Worm (Caenorhabditis elegans) whole organism, young adult: ENCODE data around the gene flp-4.

ENCODE experiments used
- B0019.2 ChIP-seq: fragments of 200-800 bp; sonication (Bioruptor generic); conservative IDR thresholded peaks from 2 replicates; pipeline ENCODE4 v1.3.6; 2022; ENCODE audit warnings: missing genetic modification reagents, missing genetic modification characterization, missing compliant biosample characterization
- B0336.3 ChIP-seq: fragments of 200-800 bp; sonication (Bioruptor generic); IDR thresholded peaks from 2 replicates; pipeline ENCODE4 v1.3.6; 2022; ENCODE audit warnings: missing genetic modification characterization, missing compliant biosample characterization
- D2030.7 ChIP-seq: fragments of 200-800 bp; sonication (Bioruptor generic); IDR thresholded peaks from 2 replicates; pipeline ENCODE4 v1.3.6; 2022; ENCODE audit warnings: missing genetic modification reagents, missing genetic modification characterization, missing compliant biosample characterization
- F22D6.2 ChIP-seq: sonication (generic microtip); optimal IDR thresholded peaks from 2 replicates; lab custom pipeline; 2016; ENCODE audit warnings: mild to moderate bottlenecking, missing genetic modification characterization, missing compliant biosample characterization
- F37B4.10 ChIP-seq: fragments of 200-800 bp; sonication (Bioruptor generic); IDR thresholded peaks from 2 replicates; pipeline ENCODE4 v1.3.6; 2022; ENCODE audit warnings: missing genetic modification characterization, missing compliant biosample characterization
- F55B11.4 ChIP-seq: sonication (generic microtip); optimal IDR thresholded peaks from 2 replicates; lab custom pipeline; 2016; ENCODE audit warnings: missing compliant biosample characterization, missing genetic modification characterization, borderline replicate concordance; ENCODE audit not compliant: insufficient read depth
- K11D2.4 ChIP-seq: fragments of 200-800 bp; sonication (Bioruptor generic); IDR thresholded peaks from 2 replicates; pipeline ENCODE4 v1.3.6; 2022; ENCODE audit warnings: missing genetic modification reagents, missing genetic modification characterization, missing compliant biosample characterization
- T07F8.4 ChIP-seq: sonication (generic microtip); optimal IDR thresholded peaks from 2 replicates; lab custom pipeline; 2016; ENCODE audit warnings: mild to moderate bottlenecking, missing genetic modification characterization, moderate library complexity, missing compliant biosample characterization
- Y53F4B.3 ChIP-seq: fragments of 200-800 bp; sonication (Bioruptor generic); IDR thresholded peaks from 2 replicates; pipeline ENCODE4 v1.3.6; 2022; ENCODE audit warnings: missing genetic modification reagents, missing genetic modification characterization, missing compliant biosample characterization
- Y53G8AR.9 ChIP-seq: fragments of 200-800 bp; sonication (Bioruptor generic); conservative IDR thresholded peaks from 2 replicates; pipeline ENCODE4 v1.3.6; 2022; ENCODE audit warnings: missing genetic modification reagents, missing genetic modification characterization, missing compliant biosample characterization
- Y79H2A.3 ChIP-seq: fragments of 200-800 bp; sonication (Bioruptor generic); conservative IDR thresholded peaks from 2 replicates; pipeline ENCODE4 v1.3.6; 2022; ENCODE audit warnings: missing genetic modification reagents, missing genetic modification characterization, missing compliant biosample characterization
- atf-7 ChIP-seq: sonication (generic microtip); optimal IDR thresholded peaks from 2 replicates; lab custom pipeline; 2017; ENCODE audit warnings: mild to moderate bottlenecking, missing genetic modification characterization, missing compliant biosample characterization
- attf-5 ChIP-seq: fragments of 200-800 bp; sonication (Bioruptor generic); optimal IDR thresholded peaks from 2 replicates; lab custom pipeline; 2018; ENCODE audit warnings: mild to moderate bottlenecking, missing genetic modification characterization, missing compliant biosample characterization
- attf-6 ChIP-seq: fragments of 200-800 bp; sonication (Bioruptor generic); IDR thresholded peaks from 2 replicates; pipeline ENCODE4 v1.3.6; 2022; ENCODE audit warnings: missing genetic modification reagents, missing genetic modification characterization, missing compliant biosample characterization
- cebp-1 ChIP-seq, 2 experiments: fragments of 200-800 bp in 1 of 2; sonication (Bioruptor generic) in 1 of 2; sonication (generic microtip) in 1 of 2; IDR thresholded peaks in 1 of 2; optimal IDR thresholded peaks in 1 of 2; 2 replicates each; pipeline versions ENCODE4 v1.3.6 to Lab custom; 2017 to 2022; ENCODE audit warnings: missing compliant biosample characterization in 2 of 2, missing genetic modification characterization in 2 of 2, mild to moderate bottlenecking in 1 of 2, missing genetic modification reagents in 1 of 2, moderate library complexity in 1 of 2
- ceh-79 ChIP-seq: sonication (generic microtip); optimal IDR thresholded peaks from 2 replicates; lab custom pipeline; 2017; ENCODE audit warnings: mild to moderate bottlenecking, missing genetic modification characterization, missing compliant biosample characterization
- chd-7 ChIP-seq: sonication (generic microtip); optimal IDR thresholded peaks from 2 replicates; lab custom pipeline; 2016; ENCODE audit warnings: mild to moderate bottlenecking, missing genetic modification characterization, moderate library complexity, missing compliant biosample characterization
- dox-1 ChIP-seq: fragments of 200-800 bp; sonication (Bioruptor generic); IDR thresholded peaks from 2 replicates; pipeline ENCODE4 v1.3.6; 2022; ENCODE audit warnings: missing genetic modification reagents, missing genetic modification characterization, missing compliant biosample characterization
- dpff-1 ChIP-seq: sonication (generic microtip); optimal IDR thresholded peaks from 2 replicates; lab custom pipeline; 2017; ENCODE audit warnings: mild to moderate bottlenecking, missing genetic modification characterization, missing compliant biosample characterization
- egl-18 ChIP-seq: fragments of 200-800 bp; sonication (Bioruptor generic); IDR thresholded peaks from 2 replicates; pipeline ENCODE4 v1.3.6; 2022; ENCODE audit warnings: missing genetic modification reagents, missing genetic modification characterization, missing compliant biosample characterization
- egl-44 ChIP-seq: fragments of 200-800 bp; sonication (Bioruptor generic); IDR thresholded peaks from 2 replicates; pipeline ENCODE4 v1.3.6; 2022; ENCODE audit warnings: missing genetic modification reagents, missing genetic modification characterization, missing compliant biosample characterization
- egrh-3 ChIP-seq: fragments of 200-800 bp; sonication (Bioruptor generic); IDR thresholded peaks from 2 replicates; pipeline ENCODE4 v1.3.6; 2022; ENCODE audit warnings: missing genetic modification reagents, missing genetic modification characterization, missing compliant biosample characterization
- ekl-4 ChIP-seq: fragments of 200-800 bp; sonication (Bioruptor generic); IDR thresholded peaks from 2 replicates; pipeline ENCODE4 v1.3.6; 2022; ENCODE audit warnings: missing genetic modification reagents, missing genetic modification characterization, missing compliant biosample characterization
- ets-4 ChIP-seq: fragments of 200-800 bp; sonication (Bioruptor generic); optimal IDR thresholded peaks from 2 replicates; lab custom pipeline; 2018; ENCODE audit warnings: mild to moderate bottlenecking, missing genetic modification characterization, missing compliant biosample characterization
- hmg-20 ChIP-seq: fragments of 200-800 bp; sonication (Bioruptor generic); IDR thresholded peaks from 2 replicates; pipeline ENCODE4 v1.3.6; 2022; ENCODE audit warnings: missing genetic modification reagents, missing genetic modification characterization, missing compliant biosample characterization
- lag-1 ChIP-seq: fragments of 200-800 bp; sonication (Bioruptor generic); IDR thresholded peaks from 2 replicates; pipeline ENCODE4 v1.3.6; 2022; ENCODE audit warnings: missing genetic modification reagents, missing genetic modification characterization, missing compliant biosample characterization
- let-607 ChIP-seq, 2 experiments: fragments of 200-800 bp in 1 of 2; sonication (Bioruptor generic) in 1 of 2; sonication (generic microtip) in 1 of 2; optimal IDR thresholded peaks; 2 replicates each; lab custom pipeline; 2016 to 2018; ENCODE audit warnings: mild to moderate bottlenecking in 2 of 2, missing compliant biosample characterization in 2 of 2, missing genetic modification characterization in 2 of 2, moderate library complexity in 2 of 2, missing genotype in 1 of 2
- lsl-1 ChIP-seq: fragments of 200-800 bp; sonication (Bioruptor generic); optimal IDR thresholded peaks from 2 replicates; lab custom pipeline; 2018; ENCODE audit warnings: mild to moderate bottlenecking, missing genetic modification characterization, moderate library complexity, missing compliant biosample characterization
- lsy-27 ChIP-seq: sonication (generic microtip); optimal IDR thresholded peaks from 2 replicates; lab custom pipeline; 2017; ENCODE audit warnings: missing genetic modification characterization, mild to moderate bottlenecking, missing compliant biosample characterization, antibody characterized with exemption, missing genotype, borderline replicate concordance; ENCODE audit not compliant: insufficient read depth
- madf-8 ChIP-seq: fragments of 200-800 bp; sonication (Bioruptor generic); conservative IDR thresholded peaks from 2 replicates; pipeline ENCODE4 v1.3.6; 2022; ENCODE audit warnings: missing genetic modification reagents, missing genetic modification characterization, missing compliant biosample characterization
- mes-4 ChIP-seq: sonication (generic microtip); optimal IDR thresholded peaks from 2 replicates; lab custom pipeline; 2016; ENCODE audit warnings: missing genotype, missing genetic modification characterization, missing compliant biosample characterization
- nfyb-1 ChIP-seq: fragments of 200-800 bp; sonication (Bioruptor generic); IDR thresholded peaks from 2 replicates; pipeline ENCODE4 v1.3.6; 2022; ENCODE audit warnings: missing genetic modification reagents, missing genetic modification characterization, missing compliant biosample characterization
- nhr-27 ChIP-seq: fragments of 200-800 bp; sonication (Bioruptor generic); optimal IDR thresholded peaks from 2 replicates; lab custom pipeline; 2018; ENCODE audit warnings: mild to moderate bottlenecking, missing genetic modification characterization, moderate library complexity, missing compliant biosample characterization
- nhr-80 ChIP-seq: sonication (generic microtip); optimal IDR thresholded peaks from 2 replicates; lab custom pipeline; 2016; ENCODE audit warnings: missing genetic modification characterization, missing compliant biosample characterization
- rcor-1 ChIP-seq: fragments of 200-800 bp; sonication (Bioruptor generic); IDR thresholded peaks from 2 replicates; pipeline ENCODE4 v1.3.6; 2022; ENCODE audit warnings: missing genetic modification reagents, missing genetic modification characterization, missing compliant biosample characterization
- sea-2 ChIP-seq: fragments of 200-800 bp; sonication (Bioruptor generic); IDR thresholded peaks from 2 replicates; pipeline ENCODE4 v1.3.6; 2022; ENCODE audit warnings: missing genetic modification characterization, missing compliant biosample characterization
- snpc-1.3 ChIP-seq: sonication (generic microtip); optimal IDR thresholded peaks from 2 replicates; lab custom pipeline; 2017; ENCODE audit warnings: missing genetic modification characterization, mild to moderate bottlenecking, missing compliant biosample characterization, antibody characterized with exemption, moderate library complexity, missing genotype, missing genetic modification reagents; ENCODE audit not compliant: insufficient read depth
- somi-1 ChIP-seq: fragments of 200-800 bp; sonication (Bioruptor generic); optimal IDR thresholded peaks from 2 replicates; lab custom pipeline; 2018; ENCODE audit warnings: mild to moderate bottlenecking, missing genetic modification characterization, missing compliant biosample characterization
- tbp1 ChIP-seq: fragments of 200-800 bp; sonication (Bioruptor generic); optimal IDR thresholded peaks from 2 replicates; lab custom pipeline; 2018; ENCODE audit warnings: mild to moderate bottlenecking, missing genetic modification characterization, missing compliant biosample characterization
- tbx-9 ChIP-seq: sonication (generic microtip); optimal IDR thresholded peaks from 2 replicates; lab custom pipeline; 2016; ENCODE audit warnings: borderline replicate concordance, missing genetic modification characterization, inconsistent platforms, missing compliant biosample characterization
- tlf-1 ChIP-seq: fragments of 200-800 bp; sonication (Bioruptor generic); optimal IDR thresholded peaks from 2 replicates; lab custom pipeline; 2018; ENCODE audit warnings: mild to moderate bottlenecking, missing genetic modification characterization, missing compliant biosample characterization
- unc-62 ChIP-seq: fragments of 150-350 bp; optimal IDR thresholded peaks from 2 replicates; lab custom pipeline; 2014; ENCODE audit warnings: missing biosample characterization, missing genetic modification reagents, missing genetic modification characterization
- zim-3 ChIP-seq: sonication (generic microtip); optimal IDR thresholded peaks from 2 replicates; lab custom pipeline; 2017; ENCODE audit warnings: mild to moderate bottlenecking, missing genetic modification characterization, moderate library complexity, missing compliant biosample characterization
- ztf-22 ChIP-seq: fragments of 200-800 bp; sonication (Bioruptor generic); optimal IDR thresholded peaks from 2 replicates; lab custom pipeline; 2018; ENCODE audit warnings: mild to moderate bottlenecking, missing genetic modification characterization, moderate library complexity, missing compliant biosample characterization
- ztf-28 ChIP-seq: fragments of 200-800 bp; sonication (Bioruptor generic); IDR thresholded peaks from 2 replicates; pipeline ENCODE4 v1.3.6; 2022; ENCODE audit warnings: missing genetic modification reagents, missing genetic modification characterization, missing compliant biosample characterization

The flp-4 gene

DNA sequence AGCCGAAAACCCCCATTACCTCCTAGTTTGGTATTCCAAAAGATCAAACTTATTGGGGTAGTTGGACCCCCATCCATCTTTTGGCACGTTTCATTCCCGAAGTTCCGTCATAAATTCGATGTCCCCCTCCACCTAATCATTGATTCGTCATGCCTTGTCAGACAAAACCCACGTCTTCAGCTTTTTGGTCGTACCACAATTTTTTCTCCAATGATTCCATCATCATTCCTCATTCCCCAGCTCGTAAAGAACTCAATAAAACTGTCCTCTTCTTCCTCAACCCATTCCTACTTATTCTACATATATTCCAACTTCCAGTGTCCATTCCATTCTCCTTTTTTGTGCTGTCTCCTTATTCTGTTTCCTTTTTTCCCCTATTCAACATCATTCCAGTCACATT, at the start of gene flp-4:
flp-4 (plus strand) TSS at position 301 of the 400 bp plus-strand sequence.
- TF ChIP-seq somi-1, result no peak
- TF ChIP-seq K11D2.4 (GFP tag; lab: Robert Waterston, UW), result no peak
- TF ChIP-seq Y79H2A.3, result no peak
- TF ChIP-seq D2030.7 (GFP tag; lab: Robert Waterston, UW), result no peak
- TF ChIP-seq T07F8.4 (tag; lab: Kevin White, UChicago), result no peak
- TF ChIP-seq lag-1 (GFP tag; lab: Robert Waterston, UW), result no peak
- no peak for TF ChIP-seq egrh-3 (GFP tag; lab: Robert Waterston, UW)
- TF ChIP-seq Y53F4B.3 (GFP tag; lab: Robert Waterston, UW), result no peak
- TF ChIP-seq sea-2, result no peak
- TF ChIP-seq lsl-1, result no peak

DNA sequence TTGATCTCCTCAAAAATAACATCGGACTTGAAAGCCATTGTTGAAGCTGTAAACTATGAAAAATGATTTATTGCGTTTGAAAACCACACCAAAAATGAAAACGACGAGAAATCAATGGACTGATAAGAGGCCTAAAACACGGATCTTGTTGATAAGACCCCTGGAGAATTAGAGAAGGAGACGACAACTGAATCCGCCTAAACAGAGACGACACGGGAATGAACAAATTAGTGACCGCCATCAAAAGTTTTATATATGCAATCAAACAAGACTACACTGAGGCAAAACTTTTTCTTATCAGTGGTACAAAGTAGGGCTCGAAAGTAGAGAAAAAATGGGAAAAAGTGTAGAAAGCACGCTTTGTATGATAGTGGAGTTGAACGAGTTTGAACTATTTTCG, 47.6 kb upstream of the flp-4 start, which contains the start of gene nlt-1:
nlt-1 (minus strand) TSS at position 78 of the 400 bp plus-strand sequence.
- TF ChIP-seq ets-4 (GFP tag; lab: Kevin White, UChicago), result peak; percentile 44
- TF ChIP-seq mes-4 (tag; lab: Kevin White, UChicago), result no peak
- no peak for TF ChIP-seq F22D6.2 (tag; lab: Kevin White, UChicago)
- TF ChIP-seq let-607 (tag; optimal IDR thresholded peaks at IDR 0.05; lab: Kevin White, UChicago), result no peak
- peak; percentile 17 for TF ChIP-seq tbp1
- no peak for TF ChIP-seq sea-2
- peak; percentile 28 for TF ChIP-seq attf-5 (GFP tag; lab: Kevin White, UChicago)
- TF ChIP-seq ztf-22 (GFP tag; lab: Kevin White, UChicago), result peak; percentile 20
- no peak for TF ChIP-seq F37B4.10 (GFP tag; lab: Robert Waterston, UW)
- no peak for TF ChIP-seq unc-62 (GFP tag; lab: Kevin White, UChicago)
- no peak for TF ChIP-seq cebp-1 (GFP tag; IDR thresholded peaks at IDR 0.05; lab: Robert Waterston, UW)
- peak; percentile 30 for TF ChIP-seq cebp-1 (tag; optimal IDR thresholded peaks at IDR 0.05; lab: Kevin White, UChicago)
- peak; percentile 36; the same call in 1 of the 2 replicates for TF ChIP-seq dox-1 (GFP tag; lab: Robert Waterston, UW)
- no peak for TF ChIP-seq rcor-1 (GFP tag; lab: Robert Waterston, UW)
- TF ChIP-seq nfyb-1 (GFP tag; lab: Robert Waterston, UW), result peak; percentile 73
- TF ChIP-seq F55B11.4 (tag; lab: Kevin White, UChicago), result no peak
- no peak for TF ChIP-seq snpc-1.3 (tag; lab: Kevin White, UChicago)
- TF ChIP-seq ceh-79 (tag; lab: Kevin White, UChicago), result no peak
- TF ChIP-seq tbx-9 (tag; lab: Kevin White, UChicago), result no peak
- TF ChIP-seq B0019.2 (GFP tag; lab: Robert Waterston, UW), result no peak
- TF ChIP-seq nhr-80 (tag; lab: Kevin White, UChicago), result peak; percentile 99
- no peak for TF ChIP-seq zim-3 (tag; lab: Kevin White, UChicago)
- no peak for TF ChIP-seq chd-7 (tag; lab: Kevin White, UChicago)
- TF ChIP-seq Y53G8AR.9 (GFP tag; lab: Robert Waterston, UW), result no peak
- TF ChIP-seq egl-44, result no peak
- TF ChIP-seq egl-18 (GFP tag; lab: Robert Waterston, UW), result no peak
- TF ChIP-seq atf-7, result peak; percentile 16
- TF ChIP-seq attf-6, result no peak
- no peak for TF ChIP-seq dpff-1
- TF ChIP-seq B0336.3, result no peak
- no peak for TF ChIP-seq ekl-4 (GFP tag; lab: Robert Waterston, UW)
- no peak for TF ChIP-seq madf-8 (GFP tag; lab: Robert Waterston, UW)
- TF ChIP-seq lsy-27, result no peak
- no peak for TF ChIP-seq ztf-28 (GFP tag; lab: Robert Waterston, UW)
- TF ChIP-seq hmg-20 (GFP tag; lab: Robert Waterston, UW), result no peak
- TF ChIP-seq tlf-1 (GFP tag; lab: Kevin White, UChicago), result no peak
- no peak for TF ChIP-seq nhr-27 (tag; lab: Kevin White, UChicago)
- TF ChIP-seq, all 124 proteins: peak for 9
